Fruit fly (Drosophila melanogaster) whole organism, embryonic: ENCODE measurements around the gene CG3630.

Experiments
- Aef1 ChIP-seq: fragments of 200-800 bp; sonication (Bioruptor generic); IDR thresholded peaks from 3 replicates; pipeline ENCODE4 v1.3.6; 2022; ENCODE audit warnings: missing biosample characterization, missing genetic modification characterization
- CG10321 ChIP-seq: fragments of 200-800 bp; sonication (Bioruptor generic); IDR thresholded peaks from 2 replicates; pipeline ENCODE4 v1.3.6; 2022; ENCODE audit warnings: missing biosample characterization, missing genetic modification characterization
- CG11247 ChIP-seq: fragments of 200-800 bp; sonication (Bioruptor generic); IDR thresholded peaks from 2 replicates; pipeline ENCODE4 v1.3.6; 2022; ENCODE audit warnings: missing biosample characterization, missing genetic modification characterization
- CG11504 ChIP-seq: fragments of 200-800 bp; sonication (Bioruptor generic); optimal IDR thresholded peaks from 3 replicates; lab custom pipeline; 2019; ENCODE audit warnings: missing biosample characterization, mild to moderate bottlenecking, missing genetic modification characterization, moderate library complexity
- CG11723 ChIP-seq: fragments of 200-800 bp; sonication (Bioruptor generic); optimal IDR thresholded peaks from 2 replicates; lab custom pipeline; 2017; ENCODE audit warnings: missing biosample characterization, mild to moderate bottlenecking, missing genetic modification characterization
- CG13424 ChIP-seq: fragments of 200-800 bp; sonication (Bioruptor generic); optimal IDR thresholded peaks from 2 replicates; lab custom pipeline; 2019; ENCODE audit warnings: missing biosample characterization, mild to moderate bottlenecking, missing genetic modification characterization, moderate library complexity
- CG17328 ChIP-seq: fragments of 200-800 bp; sonication (Bioruptor generic); IDR thresholded peaks from 2 replicates; pipeline ENCODE4 v1.3.6; 2022; ENCODE audit warnings: missing biosample characterization, missing genetic modification characterization
- CG17912 ChIP-seq: fragments of 200-800 bp; sonication (Bioruptor generic); optimal IDR thresholded peaks from 2 replicates; lab custom pipeline; 2018; ENCODE audit warnings: missing biosample characterization, mild to moderate bottlenecking, missing genetic modification characterization
- CG1792 ChIP-seq: fragments of 200-800 bp; sonication (Bioruptor generic); optimal IDR thresholded peaks from 2 replicates; lab custom pipeline; 2016; ENCODE audit warnings: missing biosample characterization, missing genetic modification characterization
- CG18262 ChIP-seq: fragments of 200-800 bp; optimal IDR thresholded peaks from 3 replicates; lab custom pipeline; 2019; ENCODE audit warnings: missing biosample characterization, mild to moderate bottlenecking, missing genetic modification characterization, moderate library complexity
- CG18476 ChIP-seq: fragments of 200-800 bp; sonication (Bioruptor generic); optimal IDR thresholded peaks from 2 replicates; lab custom pipeline; 2016; ENCODE audit warnings: missing biosample characterization, mild to moderate bottlenecking, missing genetic modification characterization
- CG18619 ChIP-seq: fragments of 200-800 bp; sonication (Bioruptor generic); optimal IDR thresholded peaks from 3 replicates; lab custom pipeline; 2017; ENCODE audit warnings: missing biosample characterization, mild to moderate bottlenecking, missing genetic modification characterization
- CG2712 ChIP-seq: fragments of 200-800 bp; optimal IDR thresholded peaks from 3 replicates; lab custom pipeline; 2019; ENCODE audit warnings: missing biosample characterization, mild to moderate bottlenecking, missing genetic modification characterization, moderate library complexity
- CG3281 ChIP-seq: fragments of 200-800 bp; sonication (Bioruptor generic); optimal IDR thresholded peaks from 3 replicates; lab custom pipeline; 2017; ENCODE audit warnings: missing biosample characterization, mild to moderate bottlenecking, missing genetic modification characterization
- CG7786 ChIP-seq: fragments of 200-800 bp; sonication (Bioruptor generic); optimal IDR thresholded peaks from 2 replicates; lab custom pipeline; 2016; ENCODE audit warnings: missing biosample characterization, missing genetic modification characterization
- CG8924 ChIP-seq: fragments of 200-800 bp; optimal IDR thresholded peaks from 3 replicates; lab custom pipeline; 2019; ENCODE audit warnings: missing biosample characterization, mild to moderate bottlenecking, missing genetic modification characterization, moderate library complexity
- CG9932 ChIP-seq: fragments of 200-800 bp; sonication (Bioruptor generic); IDR thresholded peaks from 2 replicates; pipeline ENCODE4 v1.3.6; 2022; ENCODE audit warnings: missing biosample characterization, missing genetic modification characterization
- CrebB ChIP-seq: fragments of 200-800 bp; sonication (Bioruptor generic); optimal IDR thresholded peaks from 3 replicates; lab custom pipeline; 2018; ENCODE audit warnings: missing biosample characterization, mild to moderate bottlenecking, missing genetic modification characterization
- Dip3 ChIP-seq: fragments of 200-800 bp; sonication (Bioruptor generic); optimal IDR thresholded peaks from 3 replicates; lab custom pipeline; 2016; ENCODE audit warnings: missing biosample characterization, missing genetic modification characterization
- Dp ChIP-seq: fragments of 200-800 bp; sonication (Bioruptor generic); optimal IDR thresholded peaks from 2 replicates; lab custom pipeline; 2018; ENCODE audit warnings: missing biosample characterization, mild to moderate bottlenecking, missing genetic modification characterization, moderate library complexity
- Hr51 ChIP-seq, 2 experiments: fragments of 200-800 bp; sonication (Bioruptor generic); optimal IDR thresholded peaks; 2 replicates in 1 of 2; 3 replicates in 1 of 2; lab custom pipeline; 2016 to 2018; ENCODE audit warnings: missing biosample characterization in 2 of 2, missing genetic modification characterization in 2 of 2, mild to moderate bottlenecking in 1 of 2, moderate library complexity in 1 of 2
- Jarid2 ChIP-seq: fragments of 200-800 bp; sonication (Bioruptor generic); optimal IDR thresholded peaks from 3 replicates; lab custom pipeline; 2017; ENCODE audit warnings: mild to moderate bottlenecking, missing biosample characterization, missing genetic modification reagents, missing genetic modification characterization
- Med ChIP-seq: fragments of 200-800 bp; sonication (Bioruptor generic); peaks from one replicate; lab custom pipeline; 2016; ENCODE audit warnings: missing biosample characterization, missing genetic modification characterization, mild to moderate bottlenecking, inconsistent platforms, moderate library complexity
- NC2β ChIP-seq: fragments of 200-800 bp; sonication (Bioruptor generic); optimal IDR thresholded peaks from 2 replicates; lab custom pipeline; 2016; ENCODE audit warnings: missing biosample characterization, missing genetic modification characterization
- Nf-YC ChIP-seq: fragments of 200-800 bp; optimal IDR thresholded peaks from 3 replicates; lab custom pipeline; 2019; ENCODE audit warnings: missing biosample characterization, mild to moderate bottlenecking, missing genetic modification characterization, moderate library complexity
- NfI ChIP-seq: fragments of 200-800 bp; sonication (Bioruptor generic); optimal IDR thresholded peaks from 3 replicates; lab custom pipeline; 2018; ENCODE audit warnings: missing biosample characterization, mild to moderate bottlenecking, missing genetic modification characterization, moderate library complexity
- Scr ChIP-seq: fragments of 200-800 bp; sonication (Bioruptor generic); IDR thresholded peaks from 2 replicates; pipeline ENCODE4 v1.3.6; 2022; ENCODE audit warnings: missing biosample characterization, missing genetic modification characterization; ENCODE audit not compliant: partially characterized antibody
- Tbp ChIP-seq: fragments of >200 bp; optimal IDR thresholded peaks from 2 replicates; lab custom pipeline; 2018; ENCODE audit warnings: missing biosample characterization, missing genetic modification characterization
- al ChIP-seq: fragments of 200-800 bp; sonication (Bioruptor generic); IDR thresholded peaks from 2 replicates; pipeline ENCODE4 v1.3.6; 2022; ENCODE audit warnings: missing biosample characterization, missing genetic modification characterization
- ap ChIP-seq: fragments of 200-800 bp; sonication (Bioruptor generic); IDR thresholded peaks from 2 replicates; pipeline ENCODE4 v1.3.6; 2022; ENCODE audit warnings: missing biosample characterization, missing genetic modification characterization
- bcd ChIP-seq: fragments of 200-800 bp; sonication (Bioruptor generic); optimal IDR thresholded peaks from 2 replicates; lab custom pipeline; 2017; ENCODE audit warnings: missing biosample characterization, mild to moderate bottlenecking, missing genetic modification characterization
- bigmax ChIP-seq: fragments of 200-800 bp; sonication (Bioruptor generic); optimal IDR thresholded peaks from 2 replicates; lab custom pipeline; 2018; ENCODE audit warnings: missing biosample characterization, mild to moderate bottlenecking, missing genetic modification characterization
- chinmo ChIP-seq: fragments of 200-800 bp; sonication (Bioruptor generic); IDR thresholded peaks from 4 replicates; pipeline ENCODE4 v1.3.6; 2022; ENCODE audit warnings: missing biosample characterization, missing genetic modification characterization; ENCODE audit not compliant: partially characterized antibody
- crp ChIP-seq, 2 experiments: fragments of 200-800 bp; sonication (Bioruptor generic); optimal IDR thresholded peaks; 2 replicates in 1 of 2; 3 replicates in 1 of 2; lab custom pipeline; 2017; ENCODE audit warnings: missing biosample characterization in 2 of 2, missing genetic modification characterization in 2 of 2, mild to moderate bottlenecking in 1 of 2, moderate library complexity in 1 of 2
- dmrt99B ChIP-seq: fragments of 200-800 bp; sonication (Bioruptor generic); optimal IDR thresholded peaks from 2 replicates; lab custom pipeline; 2018; ENCODE audit warnings: missing biosample characterization, mild to moderate bottlenecking, missing genetic modification characterization, moderate library complexity
- eyg ChIP-seq: fragments of 200-800 bp; sonication (Bioruptor generic); optimal IDR thresholded peaks from 3 replicates; lab custom pipeline; 2016; ENCODE audit warnings: missing biosample characterization, missing genetic modification characterization
- gro ChIP-seq: fragments of 200-800 bp; sonication (Bioruptor generic); optimal IDR thresholded peaks from 2 replicates; lab custom pipeline; 2016; ENCODE audit warnings: missing biosample characterization, missing genetic modification characterization
- inv ChIP-seq: fragments of 200-800 bp; sonication (Bioruptor generic); IDR thresholded peaks from 2 replicates; pipeline ENCODE4 v1.3.6; 2022; ENCODE audit warnings: missing biosample characterization, missing genetic modification characterization; ENCODE audit not compliant: partially characterized antibody
- nerfin-1 ChIP-seq: fragments of 200-800 bp; sonication (Bioruptor generic); optimal IDR thresholded peaks from 3 replicates; lab custom pipeline; 2019; ENCODE audit warnings: missing biosample characterization, mild to moderate bottlenecking, missing genetic modification characterization, moderate library complexity
- pros ChIP-seq: fragments of 200-800 bp; sonication (Bioruptor generic); optimal IDR thresholded peaks from 3 replicates; lab custom pipeline; 2019; ENCODE audit warnings: missing biosample characterization, mild to moderate bottlenecking, missing genetic modification characterization, moderate library complexity
- pum ChIP-seq: fragments of 200-800 bp; sonication (Bioruptor generic); optimal IDR thresholded peaks from 2 replicates; lab custom pipeline; 2016; ENCODE audit warnings: missing biosample characterization, missing genetic modification characterization
- run ChIP-seq: fragments of 200-800 bp; sonication (Bioruptor generic); optimal IDR thresholded peaks from 3 replicates; lab custom pipeline; 2018; ENCODE audit warnings: missing biosample characterization, mild to moderate bottlenecking, missing genetic modification characterization
- shn ChIP-seq: fragments of 200-800 bp; sonication (Bioruptor generic); optimal IDR thresholded peaks from 3 replicates; lab custom pipeline; 2016; ENCODE audit warnings: missing biosample characterization, missing genetic modification characterization
- slbo ChIP-seq: fragments of 200-800 bp; sonication (Bioruptor generic); IDR thresholded peaks from 2 replicates; pipeline ENCODE4 v1.3.6; 2022; ENCODE audit warnings: missing biosample characterization, missing genetic modification characterization
- trh ChIP-seq: fragments of 200-800 bp; sonication (Bioruptor generic); optimal IDR thresholded peaks from 2 replicates; lab custom pipeline; 2016; ENCODE audit warnings: missing biosample characterization, missing genetic modification characterization
- tx ChIP-seq: fragments of 200-800 bp; sonication (Bioruptor generic); optimal IDR thresholded peaks from 2 replicates; lab custom pipeline; 2016; ENCODE audit warnings: missing biosample characterization, missing genetic modification characterization
- vvl ChIP-seq: fragments of 200-800 bp; sonication (Bioruptor generic); IDR thresholded peaks from 2 replicates; pipeline ENCODE4 v1.3.6; 2022; ENCODE audit warnings: missing biosample characterization, missing genetic modification characterization
- z ChIP-seq: fragments of 200-800 bp; sonication (Bioruptor generic); IDR thresholded peaks from 3 replicates; pipeline ENCODE4 v1.3.6; 2022; ENCODE audit warnings: missing biosample characterization, missing genetic modification characterization
- zfh2 ChIP-seq: fragments of 200-800 bp; sonication (Bioruptor generic); optimal IDR thresholded peaks from 2 replicates; lab custom pipeline; 2016; ENCODE audit warnings: missing biosample characterization, missing genetic modification characterization

Gene CG3630

dm6 chrX:2121716-2122601, 40.0 kb upstream of the CG3630 start (continued):
- TF ChIP-seq vvl (GFP tag; lab: Robert Waterston, UW), result peak; percentile 63; the same call in 1 of the 2 replicates
- no peak for TF ChIP-seq Scr (GFP tag; lab: Robert Waterston, UW)
- no peak for TF ChIP-seq Dip3 (GFP tag; lab: Kevin White, UChicago)
- TF ChIP-seq CG2712, result peak; percentile 58
- no peak for TF ChIP-seq CG9932
- TF ChIP-seq CG11723 (GFP tag; lab: Kevin White, UChicago), result no peak
- no peak for TF ChIP-seq z (GFP tag; lab: Robert Waterston, UW)
- peak; percentile 84 for TF ChIP-seq Med (GFP tag; lab: Kevin White, UChicago)
- TF ChIP-seq Aef1 (GFP tag; lab: Robert Waterston, UW), result no peak
- peak; percentile 39 for TF ChIP-seq CG13424 (tag; lab: Kevin White, UChicago)
- no peak for TF ChIP-seq NfI
- no peak for TF ChIP-seq al (GFP tag; lab: Robert Waterston, UW)
- no peak for TF ChIP-seq bcd
- TF ChIP-seq chinmo (GFP tag; lab: Robert Waterston, UW), result no peak
- no peak for TF ChIP-seq Hr51 (GFP tag; optimal IDR thresholded peaks at IDR 0.05; lab: Kevin White, UChicago)
- TF ChIP-seq crp (GFP tag; optimal IDR thresholded peaks at IDR 0.05; lab: Kevin White, UChicago), result no peak
- TF ChIP-seq Tbp (GFP tag; lab: Kevin White, UChicago), result no peak
- no peak for TF ChIP-seq dmrt99B (tag; lab: Kevin White, UChicago)
- TF ChIP-seq nerfin-1 (tag; lab: Kevin White, UChicago), result no peak
- no peak for TF ChIP-seq bigmax
- TF ChIP-seq run, result no peak
- TF ChIP-seq trh (GFP tag; lab: Kevin White, UChicago), result no peak
- TF ChIP-seq inv (GFP tag; lab: Robert Waterston, UW), result no peak
- no peak for TF ChIP-seq gro (GFP tag; lab: Kevin White, UChicago)
- TF ChIP-seq CG11504 (tag; lab: Kevin White, UChicago), result no peak
- no peak for TF ChIP-seq Nf-YC (tag; lab: Kevin White, UChicago)
- TF ChIP-seq CG17912, result no peak
- TF ChIP-seq zfh2 (GFP tag; lab: Kevin White, UChicago), result no peak
- TF ChIP-seq tx (GFP tag; lab: Kevin White, UChicago), result no peak
- TF ChIP-seq CG8924 (tag; lab: Kevin White, UChicago), result no peak
- no peak for TF ChIP-seq CG3281
- TF ChIP-seq NC2β (GFP tag; lab: Kevin White, UChicago), result no peak
- no peak for TF ChIP-seq ap (GFP tag; lab: Robert Waterston, UW)
- TF ChIP-seq CG18476, result peak; percentile 8
- TF ChIP-seq Jarid2 (GFP tag; lab: Kevin White, UChicago), result no peak
- peak; percentile 24; the same call in 1 of the 2 replicates for TF ChIP-seq slbo
- TF ChIP-seq CG18262 (tag; lab: Kevin White, UChicago), result peak; percentile 67
- no peak for TF ChIP-seq CG1792 (GFP tag; lab: Kevin White, UChicago)
- TF ChIP-seq pros (GFP tag; lab: Kevin White, UChicago), result no peak
- TF ChIP-seq CG17328 (GFP tag; lab: Robert Waterston, UW), result 0 out of 2 replicates have a peak, but pooled peaks have one; percentile 38
- TF ChIP-seq CG18619 (GFP tag; lab: Kevin White, UChicago), result peak; percentile 7
- TF ChIP-seq CG7786 (GFP tag; lab: Kevin White, UChicago), result no peak
- TF ChIP-seq eyg, result no peak
- no peak for TF ChIP-seq Dp (GFP tag; lab: Kevin White, UChicago)
- peak; percentile 49 for TF ChIP-seq shn (GFP tag; lab: Kevin White, UChicago)
- TF ChIP-seq pum (GFP tag; lab: Kevin White, UChicago), result peak; percentile 40
- TF ChIP-seq CG10321 (GFP tag; lab: Robert Waterston, UW), result no peak
- no peak for TF ChIP-seq CrebB
- no peak for TF ChIP-seq CG11247 (GFP tag; lab: Robert Waterston, UW)
